Fruit fly (Drosophila melanogaster): Measurements from ENCODE around the gene Doc1.

Doc1 gene

DNA sequence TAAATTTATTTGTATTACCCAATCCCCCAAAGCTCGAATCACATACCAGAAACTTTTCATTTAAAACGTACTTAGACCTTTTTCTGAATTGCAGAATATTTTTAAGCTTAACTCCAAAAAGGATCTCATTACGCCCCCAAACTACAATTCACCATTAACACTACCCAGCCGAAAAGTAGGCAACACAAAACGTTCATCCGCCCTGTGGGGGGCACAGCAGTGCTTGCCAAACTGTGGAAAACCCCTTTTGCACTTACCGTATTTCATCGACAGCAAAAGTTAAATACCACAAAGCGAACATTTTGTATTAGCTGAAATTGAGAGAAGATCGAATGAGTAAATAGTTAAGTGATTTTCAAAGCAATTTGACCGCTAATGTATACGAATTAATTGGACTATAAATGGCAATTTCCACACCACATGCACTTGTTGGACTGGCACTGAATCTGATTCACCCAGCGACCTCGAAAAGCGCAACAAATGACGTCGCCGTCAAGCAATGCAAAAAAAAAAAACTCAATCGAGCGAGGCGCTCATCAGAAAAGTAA, 23.1 kb downstream of the Doc1 start:
- TF ChIP-seq CG17801 (GFP tag; optimal IDR thresholded peaks at IDR 0.05; ENCODE audit: partially characterized antibody) = no peak

DNA sequence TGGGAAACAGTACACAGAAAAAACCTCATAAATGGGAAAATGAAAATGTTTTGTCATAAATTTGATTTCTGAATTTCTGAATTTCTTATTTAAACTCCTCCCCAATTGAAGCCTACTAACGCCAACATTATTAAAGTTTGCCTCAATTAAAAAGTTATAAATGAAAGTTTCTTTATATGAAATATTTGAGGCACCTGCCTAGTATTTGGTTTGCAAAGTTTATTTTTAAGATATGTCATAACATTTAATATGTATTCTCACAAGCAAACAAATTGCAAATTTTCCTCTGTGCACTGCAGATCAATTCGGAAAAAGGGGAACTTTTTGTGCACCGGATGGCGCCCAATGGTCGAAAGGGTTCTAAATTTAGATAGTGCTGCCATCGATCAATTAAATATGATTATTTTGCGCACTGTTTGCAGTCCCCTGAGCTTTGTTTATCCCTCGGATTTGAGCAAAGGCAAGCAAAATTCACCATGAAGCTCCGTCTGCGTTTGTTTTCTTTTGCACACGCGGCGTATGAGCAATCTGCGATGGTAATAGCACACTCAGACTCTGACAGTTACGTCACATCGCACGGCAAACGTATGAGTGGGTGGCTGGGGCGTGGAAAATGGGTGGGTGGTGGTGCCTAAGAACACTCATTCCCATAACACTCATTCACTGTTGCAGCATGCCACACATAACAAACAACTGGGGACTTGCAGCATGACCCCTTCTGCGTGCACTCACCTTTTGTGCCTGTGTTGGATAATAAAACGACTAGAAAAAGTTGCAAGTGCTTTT, 24.0 kb downstream of the Doc1 start:
- TF ChIP-seq CG17801 (GFP tag; optimal IDR thresholded peaks at IDR 0.05; ENCODE audit: partially characterized antibody) = no peak

DNA sequence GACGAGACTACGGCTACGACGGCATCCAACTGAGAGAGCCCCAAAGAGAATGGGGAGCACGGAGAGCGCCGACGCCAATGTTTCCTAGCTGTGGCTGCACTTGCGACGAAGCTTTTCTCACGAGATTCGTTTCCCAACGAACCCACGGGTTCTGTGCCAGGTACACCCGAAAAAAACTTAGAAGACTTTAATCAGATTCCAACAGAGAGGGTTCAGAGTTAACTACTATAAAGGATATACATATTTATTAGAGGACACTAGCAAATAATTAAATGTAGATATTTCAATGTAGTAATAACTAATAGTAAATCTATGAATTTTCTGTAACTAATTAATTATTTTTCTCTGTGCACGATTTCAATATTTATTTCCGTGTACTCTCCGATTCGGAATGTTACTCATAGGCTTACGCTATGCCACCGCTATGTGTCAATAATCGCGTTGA, 24.8 kb downstream of the Doc1 start, which contains the start of gene Argk1:
TSS of gene Argk1 (minus strand) at position 31 of the 445 bp plus-strand sequence.
- no peak for TF ChIP-seq CG17801 (GFP tag; optimal IDR thresholded peaks at IDR 0.05; ENCODE audit: partially characterized antibody)

DNA sequence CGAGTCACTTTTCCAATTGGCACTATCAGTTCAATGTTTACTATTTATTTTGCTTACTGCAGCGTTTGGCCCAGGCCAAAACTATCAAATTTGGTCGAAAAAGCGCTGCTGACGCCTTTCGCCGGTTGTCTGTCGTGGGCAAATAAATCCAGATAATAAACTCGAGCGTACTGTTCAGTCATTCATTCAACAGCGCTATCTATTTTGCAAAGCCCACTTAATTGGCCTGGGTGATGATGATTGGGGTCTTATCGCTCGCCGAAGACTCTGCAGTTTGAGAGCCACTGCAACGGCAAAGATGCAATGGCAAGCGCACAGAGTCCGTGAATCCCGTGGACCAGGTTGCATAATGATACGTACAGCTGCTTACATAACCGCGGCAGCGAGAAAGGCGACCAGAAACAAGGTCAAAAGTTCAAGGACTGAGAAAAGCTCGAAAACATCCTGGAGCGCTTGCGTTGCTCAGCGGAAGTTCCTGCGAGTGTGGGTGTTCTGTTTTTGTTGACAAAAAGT, 25.4 kb downstream of the Doc1 start:
- TF ChIP-seq CG17801 (GFP tag; optimal IDR thresholded peaks at IDR 0.05; ENCODE audit: partially characterized antibody) = no peak

DNA sequence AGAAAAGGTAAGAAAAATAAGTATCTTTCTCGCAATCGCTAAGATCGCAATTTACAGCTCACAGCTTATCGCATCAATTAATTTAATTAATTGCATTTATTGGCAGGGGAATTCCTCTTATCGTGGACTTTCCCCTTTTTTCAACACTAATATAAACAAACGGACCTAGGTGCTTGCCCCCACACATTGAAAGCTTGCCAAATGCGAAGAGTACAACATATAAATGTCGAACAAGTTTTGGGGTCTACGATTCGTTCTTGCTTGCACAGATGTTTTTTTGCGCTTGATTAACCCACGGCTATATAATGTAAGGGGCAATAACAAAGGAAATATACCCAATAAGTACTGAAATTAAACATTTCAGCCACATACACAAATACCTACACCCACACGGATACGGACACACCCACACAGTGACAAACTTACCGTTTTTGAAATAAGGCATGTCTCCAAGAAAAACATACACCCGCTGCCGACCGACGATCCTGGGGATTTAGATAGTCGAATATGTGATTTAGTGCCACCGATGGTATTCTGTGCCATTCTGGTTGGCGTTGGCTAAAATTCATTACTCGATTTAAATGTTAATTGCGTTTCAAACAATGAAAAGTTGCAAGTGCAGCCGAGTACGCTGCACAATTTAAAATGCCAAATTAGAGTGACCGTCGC, 31.0 kb downstream of the Doc1 start:
- TF ChIP-seq CG17801 (GFP tag; optimal IDR thresholded peaks at IDR 0.05; ENCODE audit: partially characterized antibody) = no peak

DNA sequence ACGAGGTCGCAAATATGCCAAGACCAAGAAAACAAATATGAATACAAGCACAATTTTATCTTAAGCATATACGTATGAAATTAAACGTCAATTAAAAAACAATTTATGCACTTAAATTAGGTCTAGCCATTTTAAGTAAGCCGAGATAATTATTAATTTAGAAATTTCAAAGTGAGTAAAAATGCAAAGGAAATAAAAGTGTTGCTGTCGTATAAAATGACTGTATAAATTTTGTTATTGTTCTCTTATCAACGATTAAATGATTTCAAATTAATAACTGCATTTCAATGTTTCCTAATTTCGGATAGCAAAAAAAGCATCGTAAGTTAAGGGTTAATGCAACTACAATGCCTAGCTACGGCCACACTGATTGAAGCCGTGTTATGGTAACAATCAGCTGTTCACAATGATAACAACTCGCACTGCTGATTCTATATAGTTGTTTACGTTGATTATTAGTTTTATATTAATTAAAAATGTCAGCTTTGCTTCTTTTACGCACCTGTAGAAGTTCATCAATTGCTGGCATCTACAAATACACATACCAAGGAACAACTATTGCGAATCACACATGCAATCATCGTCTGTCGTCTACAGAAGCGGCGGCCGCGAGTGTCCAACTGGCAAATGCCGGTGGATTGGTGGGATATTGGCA, 31.7 kb downstream of the Doc1 start, which contains the start of the genes CG4911 and CG4942:
TSS of gene CG4911 (minus strand) at position 1 of the 655 bp plus-strand sequence.
TSS of gene CG4942 (plus strand) at position 375 of the 655 bp plus-strand sequence.
- TF ChIP-seq CG17801 (GFP tag; optimal IDR thresholded peaks at IDR 0.05; ENCODE audit: partially characterized antibody) = no peak

DNA sequence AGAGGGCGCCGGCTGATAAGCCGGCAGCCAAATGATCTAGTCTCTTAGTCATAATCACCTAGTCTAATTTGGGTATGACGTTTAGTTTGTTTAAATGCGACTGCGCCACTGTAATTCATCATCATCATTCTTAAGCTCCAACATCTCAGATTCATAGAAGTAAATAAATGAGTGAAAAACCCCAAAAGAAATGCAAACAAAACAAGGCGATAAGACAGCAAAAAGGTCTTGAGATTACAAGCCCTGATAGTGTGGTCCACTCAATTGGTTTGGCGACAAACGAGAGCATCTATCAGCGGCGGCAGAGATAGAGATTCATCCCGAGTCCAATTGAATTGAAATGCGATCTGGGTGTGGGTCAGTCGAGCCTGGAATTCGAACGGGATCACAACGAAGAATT, 33.1 kb downstream of the Doc1 start, which contains the start of gene teq:
TSS of gene teq (plus strand) at position 359 of the 400 bp plus-strand sequence.
- TF ChIP-seq CG17801 (GFP tag; optimal IDR thresholded peaks at IDR 0.05; ENCODE audit: partially characterized antibody) = no peak

DNA sequence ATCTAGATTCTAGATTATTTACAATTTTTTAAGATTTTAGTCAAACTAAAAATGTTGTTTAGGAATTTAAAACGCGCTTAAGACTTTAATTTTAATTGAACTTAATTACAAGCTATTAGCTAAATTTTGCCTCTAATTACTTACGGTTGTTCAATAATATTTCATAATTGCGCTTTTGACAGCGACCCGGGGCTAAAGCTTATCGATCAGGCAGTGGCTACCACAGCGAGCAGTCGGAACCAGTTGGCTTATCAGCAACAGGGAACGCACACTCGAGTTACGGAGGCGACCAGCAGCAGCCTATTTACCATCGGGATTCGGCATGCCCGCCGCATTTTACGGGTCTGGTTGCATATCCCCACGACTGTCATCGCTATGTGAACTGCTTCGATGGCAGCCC, 33.7 kb downstream of the Doc1 start:
- no peak for TF ChIP-seq CG17801 (GFP tag; optimal IDR thresholded peaks at IDR 0.05; ENCODE audit: partially characterized antibody)

DNA sequence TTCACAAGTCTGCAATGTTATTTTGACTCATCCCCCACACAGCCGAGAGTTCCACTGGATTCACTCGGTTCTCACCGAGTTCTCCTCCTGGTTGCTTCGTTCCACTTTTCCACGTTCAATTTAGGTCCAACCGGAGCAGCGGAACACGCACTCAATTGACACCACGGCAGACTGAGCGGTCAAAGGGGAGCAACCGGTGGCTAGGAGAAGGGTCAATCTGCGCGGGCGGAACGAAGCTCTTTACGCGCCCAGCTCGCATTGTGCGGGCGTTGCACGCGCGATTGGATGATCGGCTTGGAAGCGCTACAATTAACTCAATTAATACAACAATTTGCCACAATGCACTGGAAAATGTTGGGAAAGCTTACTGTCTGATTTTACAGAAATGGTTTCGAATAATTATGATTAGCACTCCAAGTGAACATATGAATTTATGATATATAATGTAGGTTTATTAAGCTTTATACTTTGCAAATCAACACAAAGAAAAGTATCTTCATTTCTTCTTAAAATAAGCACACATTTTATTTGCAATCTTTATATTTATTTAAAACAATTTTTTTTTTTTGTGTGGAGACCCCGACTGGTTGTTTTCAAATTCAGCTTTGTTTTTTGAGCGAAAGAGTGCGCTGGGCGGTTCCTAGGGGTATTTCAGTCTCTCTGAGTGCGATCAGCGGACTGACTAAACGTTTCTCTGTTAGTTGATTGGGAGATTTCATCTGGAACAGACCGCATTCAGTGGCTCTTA, 51.4 kb downstream of the Doc1 start, which contains the start of gene CG32032:
TSS of gene CG32032 (plus strand) at position 698 of the 748 bp plus-strand sequence.
- TF ChIP-seq CG17801 (GFP tag; optimal IDR thresholded peaks at IDR 0.05; ENCODE audit: partially characterized antibody) = no peak

Data from ovary, adult (tissue).